Worm (Caenorhabditis elegans): ENCODE measurements around the gene E02C12.19.

The E02C12.19 gene

ce11 chrV:9343629-9344624 lies 32.4 kb downstream of the E02C12.19 start, which contains the start of gene tos-1 (continued):
- TF ChIP-seq F26F4.8 (GFP tag; conservative IDR thresholded peaks at IDR 0.05) (no peak), snpc-1.2 (GFP tag; IDR thresholded peaks at IDR 0.05) (no peak), R02D3.7 (tag; optimal IDR thresholded peaks at IDR 0.05) (no peak), ZK546.5 (tag; optimal IDR thresholded peaks at IDR 0.05) (peak in 1 of 2 experiments; percentile 56), nhr-6 (tag; optimal IDR thresholded peaks at IDR 0.05) (peak; percentile 95), lin-15B (tag; optimal IDR thresholded peaks at IDR 0.05) (peak; percentile 58), egl-27 (tag; optimal IDR thresholded peaks at IDR 0.05) (no peak), ceh-62 (tag; optimal IDR thresholded peaks at IDR 0.05) (no peak), dmd-6 (GFP tag; IDR thresholded peaks at IDR 0.05) (peak; percentile 99), ctbp-1 (GFP tag; IDR thresholded peaks at IDR 0.05) (peak; percentile 97), gei-8 (GFP tag; optimal IDR thresholded peaks at IDR 0.05) (peak; percentile 95), madf-5 (GFP tag; IDR thresholded peaks at IDR 0.05) (peak; percentile 48 to 90; a peak in 1 of 4 replicates), daf-8 (GFP tag; IDR thresholded peaks at IDR 0.05) (0 out of 2 replicates have a peak, but pooled peaks have one; percentile 62), ceh-32 (tag; optimal IDR thresholded peaks at IDR 0.05; ENCODE audit: poor library complexity) (no peak), hlh-30 (tag; optimal IDR thresholded peaks at IDR 0.05; ENCODE audit: insufficient read depth) (peak; percentile 100), skn-1 (tag; optimal IDR thresholded peaks at IDR 0.05) (no peak), rbr-2 (tag; optimal IDR thresholded peaks at IDR 0.05) (peak; percentile 98), ama-1 (optimal IDR thresholded peaks at IDR 0.05) (peak; percentile 100), spr-3 (GFP tag; optimal IDR thresholded peaks at IDR 0.05) (peak; percentile 85), ceh-44 (GFP tag; IDR thresholded peaks at IDR 0.05) (no peak), nhr-11 (tag; optimal IDR thresholded peaks at IDR 0.05) (peak; percentile 99), madf-9 (GFP tag; conservative IDR thresholded peaks at IDR 0.05) (peak; percentile 98), mep-1 (tag; optimal IDR thresholded peaks at IDR 0.05) (peak; percentile 98), ces-1 (GFP tag; optimal IDR thresholded peaks at IDR 0.05) (peak; percentile 85), mxl-3 (GFP tag; optimal IDR thresholded peaks at IDR 0.05) (peak; percentile 95), jun-1 (tag; optimal IDR thresholded peaks at IDR 0.05) (peak; percentile 94), nhr-25 (tag; optimal IDR thresholded peaks at IDR 0.05; ENCODE audit: borderline replicate concordance, insufficient read depth) (peak; percentile 96), duxl-1 (tag; optimal IDR thresholded peaks at IDR 0.05; ENCODE audit: poor library complexity) (peak; percentile 68), ceh-20 (GFP tag; IDR thresholded peaks at IDR 0.05) (peak; percentile 100), zip-11 (GFP tag; IDR thresholded peaks at IDR 0.05) (no peak), zfp-3 (GFP tag; conservative IDR thresholded peaks at IDR 0.05) (peak; percentile 98), nhr-42 (GFP tag; IDR thresholded peaks at IDR 0.05) (peak; percentile 96), saeg-2 (GFP tag; IDR thresholded peaks at IDR 0.05) (peak; percentile 95), hlh-11 (tag; optimal IDR thresholded peaks at IDR 0.05) (peak; percentile 100), zag-1 (tag; optimal IDR thresholded peaks at IDR 0.05) (peak; percentile 82), dmd-9 (GFP tag; IDR thresholded peaks at IDR 0.05) (peak; percentile 60; the same call in 1 of the 2 replicates), set-16 (GFP tag; IDR thresholded peaks at IDR 0.05) (peak; percentile 77; the same call in 1 of the 2 replicates), daf-19 (GFP tag; conservative IDR thresholded peaks at IDR 0.05) (peak; percentile 87), php-3 (GFP tag; IDR thresholded peaks at IDR 0.05) (peak; percentile 94), zfp-2 (tag; optimal IDR thresholded peaks at IDR 0.05) (peak; percentile 88), nhr-76 (tag; optimal IDR thresholded peaks at IDR 0.05) (peak; percentile 65), ZK337.2 (GFP tag; IDR thresholded peaks at IDR 0.05) (no peak), T20F7.1 (GFP tag; optimal IDR thresholded peaks at IDR 0.05) (peak; percentile 97), mdt-29 (GFP tag; IDR thresholded peaks at IDR 0.05) (peak; percentile 98), lin-1 (GFP tag; IDR thresholded peaks at IDR 0.05) (peak; percentile 74), mes-2 (tag; optimal IDR thresholded peaks at IDR 0.05; ENCODE audit: poor library complexity, severe bottlenecking) (peak; percentile 78), lim-7 (GFP tag; IDR thresholded peaks at IDR 0.05) (peak; percentile 36; the same call in 1 of the 2 replicates), mdl-1 (tag; optimal IDR thresholded peaks at IDR 0.05) (peak; percentile 99)

Data from whole organism, L4 larva.